Worm (Caenorhabditis elegans): ENCODE measurements around the gene pals-39.
A peak's percentile ranks its signal among the peaks of the same experiment; 100 is the strongest.

Gene pals-39

DNA sequence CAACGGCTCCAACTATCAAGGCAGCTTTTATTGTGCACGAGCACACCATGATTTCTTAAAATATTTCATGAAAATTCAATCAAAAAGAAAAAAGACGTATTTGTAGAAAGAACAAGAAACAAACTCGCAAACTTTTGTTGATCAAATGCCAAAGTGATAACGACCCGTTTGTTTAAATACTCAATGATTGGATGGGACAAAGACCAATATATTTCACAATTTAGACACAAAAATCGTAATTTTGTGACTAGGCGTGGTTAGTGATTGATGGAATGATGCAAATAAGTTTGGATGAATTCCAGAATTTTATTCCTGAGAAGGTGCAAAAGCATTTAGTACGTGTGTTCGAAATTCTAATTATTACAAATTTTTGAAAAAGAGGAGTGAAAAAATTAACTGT, 28.0 kb downstream of the pals-39 start, which contains the start of gene cdr-2:
Gene cdr-2, minus strand, starts transcription at position 54 of the 400 bp plus-strand sequence.
- TF ChIP-seq T26A8.4 (GFP tag; IDR thresholded peaks at IDR 0.05) (no peak), unc-39 (tag; optimal IDR thresholded peaks at IDR 0.05) (no peak), ceh-28 (tag; optimal IDR thresholded peaks at IDR 0.05) (no peak), dve-1 (tag; optimal IDR thresholded peaks at IDR 0.05; ENCODE audit: insufficient read depth) (peak; percentile 47), daf-16 (GFP tag; optimal IDR thresholded peaks at IDR 0.05) (no peak), daf-16 (tag; optimal IDR thresholded peaks at IDR 0.05) (peak; percentile 63), dmd-6 (GFP tag; IDR thresholded peaks at IDR 0.05) (peak; percentile 77), pqm-1 (tag; optimal IDR thresholded peaks at IDR 0.05) (peak; percentile 61), F10B5.3 (tag; optimal IDR thresholded peaks at IDR 0.05) (no peak), jun-1 (tag; optimal IDR thresholded peaks at IDR 0.05) (no peak), nhr-77 (tag; optimal IDR thresholded peaks at IDR 0.05) (peak; percentile 23), nhr-28 (tag; optimal IDR thresholded peaks at IDR 0.05) (peak; percentile 70)

ce11 chrV:12414362-12414761, 29.3 kb downstream of the pals-39 start:
- TF ChIP-seq skn-1 (tag; optimal IDR thresholded peaks at IDR 0.05), result no peak
- TF ChIP-seq lin-29 (GFP tag; IDR thresholded peaks at IDR 0.05), result no peak
- no peak for TF ChIP-seq dpl-1 (GFP tag; optimal IDR thresholded peaks at IDR 0.05)
- peak; percentile 16 for TF ChIP-seq nhr-28 (tag; optimal IDR thresholded peaks at IDR 0.05)
- TF ChIP-seq vab-7 (GFP tag; IDR thresholded peaks at IDR 0.05), result no peak
- no peak for TF ChIP-seq hmg-1.1 (GFP tag; IDR thresholded peaks at IDR 0.05)
- no peak for TF ChIP-seq mep-1 (tag; optimal IDR thresholded peaks at IDR 0.05)
- no peak for TF ChIP-seq T20F7.1 (GFP tag; optimal IDR thresholded peaks at IDR 0.05)
- no peak for TF ChIP-seq Y105C5A.15 (GFP tag; IDR thresholded peaks at IDR 0.05)
- no peak for TF ChIP-seq lin-1 (GFP tag; IDR thresholded peaks at IDR 0.05)
- TF ChIP-seq nhr-77 (tag; optimal IDR thresholded peaks at IDR 0.05), result no peak
- TF ChIP-seq pqm-1 (tag; optimal IDR thresholded peaks at IDR 0.05), result peak; percentile 55
- no peak for TF ChIP-seq F26F4.8 (GFP tag; conservative IDR thresholded peaks at IDR 0.05)
- TF ChIP-seq daf-16 (GFP tag; optimal IDR thresholded peaks at IDR 0.05), result no peak
- peak; percentile 65 for TF ChIP-seq daf-16 (tag; optimal IDR thresholded peaks at IDR 0.05)
- TF ChIP-seq F10B5.3 (tag; optimal IDR thresholded peaks at IDR 0.05), result no peak
- no peak for TF ChIP-seq lsy-2 (tag; optimal IDR thresholded peaks at IDR 0.05)
- TF ChIP-seq F37D6.2 (tag; optimal IDR thresholded peaks at IDR 0.05), result no peak
- TF ChIP-seq dve-1 (tag; optimal IDR thresholded peaks at IDR 0.05; ENCODE audit: insufficient read depth), result peak; percentile 26
- no peak for TF ChIP-seq dmd-9 (GFP tag; IDR thresholded peaks at IDR 0.05)
- no peak for TF ChIP-seq lin-15B (tag; optimal IDR thresholded peaks at IDR 0.05)

DNA sequence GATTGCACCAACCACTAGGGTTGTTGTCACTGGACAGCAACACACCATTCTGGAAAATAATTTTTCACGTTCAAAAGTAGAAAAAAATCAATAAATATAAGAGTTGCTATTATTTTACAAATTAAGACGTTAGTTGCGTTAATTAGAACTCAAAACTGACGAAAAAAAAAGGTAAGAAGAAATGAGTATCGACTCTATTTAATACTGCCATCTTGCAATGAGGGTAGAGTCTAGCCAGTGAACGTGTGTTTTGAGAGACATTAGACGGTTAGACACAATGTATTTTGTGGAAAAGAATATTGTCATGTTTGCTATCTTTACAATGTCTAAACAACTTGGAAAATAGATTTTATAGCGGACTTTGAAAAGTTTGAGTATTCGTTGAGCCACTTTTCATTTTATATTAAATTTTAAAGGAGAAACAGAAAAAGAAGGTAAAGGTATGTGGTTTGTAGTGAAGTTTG, 30.0 kb downstream of the pals-39 start, which contains the start of gene cdr-6:
Gene cdr-6, minus strand, starts transcription at position 51 of the 464 bp plus-strand sequence.
- TF ChIP-seq hmg-1.1 (GFP tag; IDR thresholded peaks at IDR 0.05) (0 out of 2 replicates have a peak, but pooled peaks have one; percentile 10), nhr-6 (tag; optimal IDR thresholded peaks at IDR 0.05) (peak; percentile 52), dve-1 (tag; optimal IDR thresholded peaks at IDR 0.05; ENCODE audit: insufficient read depth) (peak; percentile 45), unc-62 (GFP tag; optimal IDR thresholded peaks at IDR 0.05 in 1 of 2) (peak in 1 of 2 experiments; percentile 83), unc-62 (tag; optimal IDR thresholded peaks at IDR 0.05) (no peak), nhr-28 (tag; optimal IDR thresholded peaks at IDR 0.05) (peak; percentile 77), hlh-30 (tag; optimal IDR thresholded peaks at IDR 0.05; ENCODE audit: insufficient read depth) (peak; percentile 17), T20F7.1 (GFP tag; optimal IDR thresholded peaks at IDR 0.05) (peak; percentile 18), jun-1 (tag; optimal IDR thresholded peaks at IDR 0.05) (no peak), ceh-82 (tag; optimal IDR thresholded peaks at IDR 0.05) (no peak), hlh-11 (tag; optimal IDR thresholded peaks at IDR 0.05) (peak; percentile 26), nhr-48 (tag; optimal IDR thresholded peaks at IDR 0.05) (peak; percentile 13), php-3 (GFP tag; IDR thresholded peaks at IDR 0.05) (no peak), daf-16 (GFP tag; optimal IDR thresholded peaks at IDR 0.05) (no peak), daf-16 (tag; optimal IDR thresholded peaks at IDR 0.05) (peak; percentile 79), nhr-102 (tag; optimal IDR thresholded peaks at IDR 0.05) (peak; percentile 34), mep-1 (tag; optimal IDR thresholded peaks at IDR 0.05) (peak; percentile 12), mdl-1 (tag; optimal IDR thresholded peaks at IDR 0.05) (peak in 1 of 2 experiments; percentile 24), ZK546.5 (tag; optimal IDR thresholded peaks at IDR 0.05) (no peak), dmd-6 (GFP tag; IDR thresholded peaks at IDR 0.05) (peak; percentile 51)

All from whole organism, L4 larva.